Worm (Caenorhabditis elegans) whole organism, L2 larva: ENCODE results near the gene best-2.

ENCODE experiments used
- C34F6.9 ChIP-seq: fragments of 150-350 bp; optimal IDR thresholded peaks from 2 replicates; lab custom pipeline; 2014; ENCODE audit warnings: missing biosample characterization, missing genetic modification characterization
- F13H6.1 ChIP-seq: sonication (generic microtip); optimal IDR thresholded peaks from 2 replicates; lab custom pipeline; 2016; ENCODE audit warnings: missing genetic modification characterization, missing compliant biosample characterization
- R02D3.7 ChIP-seq: fragments of 150-350 bp; optimal IDR thresholded peaks from 2 replicates; lab custom pipeline; 2014; ENCODE audit warnings: missing biosample characterization, missing genetic modification characterization
- Y55F3AM.14 ChIP-seq: fragments of 200-800 bp; sonication (Bioruptor generic); optimal IDR thresholded peaks from 2 replicates; lab custom pipeline; 2018; ENCODE audit warnings: mild to moderate bottlenecking, missing genetic modification characterization, missing compliant biosample characterization
- ZK546.5 ChIP-seq: sonication (generic microtip); optimal IDR thresholded peaks from 2 replicates; lab custom pipeline; 2017; ENCODE audit warnings: missing biosample characterization, missing genetic modification characterization
- alr-1 ChIP-seq: fragments of 150-350 bp; optimal IDR thresholded peaks from 2 replicates; lab custom pipeline; 2014; ENCODE audit warnings: missing biosample characterization, missing genetic modification characterization
- aly-2 ChIP-seq: fragments of 150-350 bp; optimal IDR thresholded peaks from 2 replicates; lab custom pipeline; 2014; ENCODE audit warnings: missing biosample characterization, missing genetic modification characterization
- ama-1 ChIP-seq: fragments of 150-350 bp; optimal IDR thresholded peaks from 2 replicates; lab custom pipeline; 2018; ENCODE audit warnings: inconsistent platforms
- blmp-1 ChIP-seq: sonication (generic microtip); optimal IDR thresholded peaks from 2 replicates; lab custom pipeline; 2017; ENCODE audit warnings: missing genetic modification characterization, mild to moderate bottlenecking, missing compliant biosample characterization, antibody characterized with exemption, moderate library complexity; ENCODE audit not compliant: insufficient read depth
- ceh-16 ChIP-seq: fragments of 150-350 bp; optimal IDR thresholded peaks from 2 replicates; lab custom pipeline; 2014; ENCODE audit warnings: missing biosample characterization, missing genetic modification characterization
- ceh-82 ChIP-seq: fragments of 150-350 bp; optimal IDR thresholded peaks from 2 replicates; lab custom pipeline; 2014; ENCODE audit warnings: missing biosample characterization, missing genetic modification characterization
- crh-2 ChIP-seq: sonication (generic microtip); optimal IDR thresholded peaks from 2 replicates; lab custom pipeline; 2017; ENCODE audit warnings: missing biosample characterization, missing genetic modification characterization
- dmd-4 ChIP-seq: sonication (generic microtip); optimal IDR thresholded peaks from 2 replicates; lab custom pipeline; 2017; ENCODE audit warnings: missing biosample characterization, missing genetic modification characterization
- egl-27 ChIP-seq: sonication (generic microtip); optimal IDR thresholded peaks from 3 replicates; lab custom pipeline; 2017; ENCODE audit warnings: missing biosample characterization, missing genetic modification reagents, missing genetic modification characterization
- elt-1 ChIP-seq: fragments of 150-350 bp; optimal IDR thresholded peaks from 2 replicates; lab custom pipeline; 2014; ENCODE audit warnings: missing biosample characterization, missing genetic modification characterization
- elt-3 ChIP-seq: sonication (generic microtip); optimal IDR thresholded peaks from 2 replicates; lab custom pipeline; 2017; ENCODE audit warnings: missing biosample characterization, missing genetic modification characterization
- fos-1 ChIP-seq: fragments of 150-350 bp; optimal IDR thresholded peaks from 2 replicates; lab custom pipeline; 2014; ENCODE audit warnings: missing biosample characterization, missing genetic modification characterization
- gmeb-1 ChIP-seq: fragments of 150-350 bp; optimal IDR thresholded peaks from 2 replicates; lab custom pipeline; 2014; ENCODE audit warnings: missing biosample characterization, missing genetic modification characterization
- lin-11 ChIP-seq: fragments of 150-350 bp; sonication (generic microtip); optimal IDR thresholded peaks from 2 replicates; lab custom pipeline; 2014; ENCODE audit warnings: missing biosample characterization, missing genetic modification characterization, inconsistent platforms, mixed read lengths
- lin-13 ChIP-seq: fragments of 150-350 bp; optimal IDR thresholded peaks from 2 replicates; lab custom pipeline; 2014; ENCODE audit warnings: missing biosample characterization, missing genetic modification reagents, missing genetic modification characterization
- lin-39 ChIP-seq: fragments of 150-350 bp; optimal IDR thresholded peaks from 2 replicates; lab custom pipeline; 2014; ENCODE audit warnings: missing biosample characterization, missing genetic modification reagents, missing genetic modification characterization
- lsy-2 ChIP-seq, 2 experiments: fragments of 150-350 bp in 1 of 2; sonication (generic microtip) in 1 of 2; optimal IDR thresholded peaks; 2 replicates each; lab custom pipeline; 2014 to 2017; ENCODE audit warnings: missing biosample characterization in 2 of 2, missing genetic modification characterization in 2 of 2
- mab-5 ChIP-seq: fragments of 150-350 bp; optimal IDR thresholded peaks from 2 replicates; lab custom pipeline; 2014; ENCODE audit warnings: missing biosample characterization, missing genetic modification characterization
- mbf-1 ChIP-seq: sonication (generic microtip); optimal IDR thresholded peaks from 2 replicates; lab custom pipeline; 2017; ENCODE audit warnings: missing biosample characterization, missing genetic modification characterization
- mdl-1 ChIP-seq, 2 experiments: fragments of 150-350 bp in 1 of 2; sonication (generic microtip) in 1 of 2; optimal IDR thresholded peaks; 2 replicates each; lab custom pipeline; 2017; ENCODE audit warnings: missing biosample characterization in 2 of 2, missing genetic modification characterization in 2 of 2
- nhr-10 ChIP-seq: sonication (generic microtip); optimal IDR thresholded peaks from 2 replicates; lab custom pipeline; 2017; ENCODE audit warnings: missing biosample characterization, missing genetic modification characterization
- nhr-11 ChIP-seq: fragments of 150-350 bp; optimal IDR thresholded peaks from 2 replicates; lab custom pipeline; 2014; ENCODE audit warnings: missing biosample characterization, missing genetic modification characterization
- nhr-12 ChIP-seq: fragments of 150-350 bp; optimal IDR thresholded peaks from 2 replicates; lab custom pipeline; 2014; ENCODE audit warnings: missing biosample characterization, missing genetic modification characterization
- nhr-129 ChIP-seq: fragments of 150-350 bp; optimal IDR thresholded peaks from 2 replicates; lab custom pipeline; 2014; ENCODE audit warnings: missing biosample characterization, missing genetic modification characterization
- nhr-21 ChIP-seq: fragments of 150-350 bp; optimal IDR thresholded peaks from 2 replicates; lab custom pipeline; 2014; ENCODE audit warnings: missing biosample characterization, missing genetic modification characterization
- nhr-23 ChIP-seq: fragments of 150-350 bp; optimal IDR thresholded peaks from 2 replicates; lab custom pipeline; 2014; ENCODE audit warnings: missing biosample characterization, missing genetic modification reagents, missing genetic modification characterization
- nhr-237 ChIP-seq: fragments of 150-350 bp; optimal IDR thresholded peaks from 2 replicates; lab custom pipeline; 2014; ENCODE audit warnings: missing biosample characterization, missing genetic modification characterization
- nhr-25 ChIP-seq: fragments of 150-350 bp; sonication (generic microtip); optimal IDR thresholded peaks from 3 replicates; lab custom pipeline; 2014; ENCODE audit warnings: missing biosample characterization, missing genetic modification characterization
- nhr-6 ChIP-seq: fragments of 150-350 bp; optimal IDR thresholded peaks from 2 replicates; lab custom pipeline; 2014; ENCODE audit warnings: missing biosample characterization, missing genetic modification characterization
- nhr-77 ChIP-seq: fragments of 150-350 bp; optimal IDR thresholded peaks from 2 replicates; lab custom pipeline; 2014; ENCODE audit warnings: missing biosample characterization, missing genetic modification characterization
- peb-1 ChIP-seq: fragments of 150-350 bp; optimal IDR thresholded peaks from 2 replicates; lab custom pipeline; 2014; ENCODE audit warnings: missing biosample characterization, missing genetic modification characterization
- sem-4 ChIP-seq: fragments of 150-350 bp; optimal IDR thresholded peaks from 2 replicates; lab custom pipeline; 2014; ENCODE audit warnings: missing biosample characterization, missing genetic modification reagents, missing genetic modification characterization
- skn-1 ChIP-seq: sonication (generic microtip); optimal IDR thresholded peaks from 2 replicates; lab custom pipeline; 2017; ENCODE audit warnings: missing biosample characterization, missing genetic modification characterization
- sma-3 ChIP-seq: sonication (generic microtip); optimal IDR thresholded peaks from 2 replicates; lab custom pipeline; 2016; ENCODE audit warnings: missing genetic modification reagents, missing genetic modification characterization, missing compliant biosample characterization
- sma-9 ChIP-seq, 2 experiments: fragments of 150-350 bp in 1 of 2; sonication (generic microtip) in 1 of 2; optimal IDR thresholded peaks; 2 replicates each; lab custom pipeline; 2014 to 2016; ENCODE audit warnings: missing genetic modification characterization in 2 of 2, mild to moderate bottlenecking in 1 of 2, missing biosample characterization in 1 of 2, missing compliant biosample characterization in 1 of 2, missing genetic modification reagents in 1 of 2, moderate library complexity in 1 of 2
- snpc-4 ChIP-seq: fragments of 150-350 bp; optimal IDR thresholded peaks from 2 replicates; lab custom pipeline; 2014; ENCODE audit warnings: missing biosample characterization, missing genetic modification characterization
- unc-39 ChIP-seq: fragments of 150-350 bp; optimal IDR thresholded peaks from 2 replicates; lab custom pipeline; 2014; ENCODE audit warnings: missing biosample characterization, missing genetic modification characterization
- unc-55 ChIP-seq: fragments of 150-350 bp; sonication (generic microtip); optimal IDR thresholded peaks from 3 replicates; lab custom pipeline; 2014; ENCODE audit warnings: missing biosample characterization, missing genetic modification reagents, missing genetic modification characterization
- unc-62 ChIP-seq: fragments of 150-350 bp; optimal IDR thresholded peaks from 2 replicates; lab custom pipeline; 2014; ENCODE audit warnings: missing biosample characterization, missing genetic modification reagents, missing genetic modification characterization
- zag-1 ChIP-seq: fragments of 150-350 bp; optimal IDR thresholded peaks from 2 replicates; lab custom pipeline; 2014; ENCODE audit warnings: missing biosample characterization, missing genetic modification characterization
- ztf-1 ChIP-seq: fragments of 200-800 bp; sonication (Bioruptor generic); conservative IDR thresholded peaks from 2 replicates; pipeline ENCODE4 v1.3.6; 2022; ENCODE audit warnings: missing genetic modification characterization, missing compliant biosample characterization
- ztf-11 ChIP-seq: sonication (generic microtip); optimal IDR thresholded peaks from 2 replicates; lab custom pipeline; 2017; ENCODE audit warnings: missing biosample characterization, missing genetic modification characterization
- ztf-4 ChIP-seq: fragments of 150-350 bp; optimal IDR thresholded peaks from 2 replicates; lab custom pipeline; 2014; ENCODE audit warnings: missing biosample characterization, missing genetic modification characterization

Gene best-2

DNA sequence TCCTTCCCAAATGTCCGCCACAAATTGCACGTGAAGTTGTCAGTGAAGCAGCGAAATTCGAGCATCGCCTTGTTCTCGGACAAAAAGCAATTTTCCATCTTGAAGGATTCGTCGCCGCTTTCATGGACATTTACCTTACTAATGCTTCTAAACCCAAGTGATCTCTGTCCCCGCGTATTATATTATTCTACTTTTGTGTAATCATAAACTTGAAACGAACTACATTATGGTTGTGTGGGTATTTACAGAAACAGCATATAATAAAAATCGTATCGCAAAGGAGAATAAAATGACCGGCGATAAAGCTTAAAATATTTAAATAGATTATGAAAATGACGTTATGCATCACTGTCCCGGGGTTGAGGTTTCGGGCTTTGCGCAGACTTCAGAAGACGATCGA lies 16.1 kb downstream of the best-2 start:
- TF ChIP-seq dmd-4 (tag; lab: Kevin White, UChicago) (no peak), nhr-129 (peak; percentile 27)
- TF ChIP-seq, all 48 proteins: peak for 1

DNA sequence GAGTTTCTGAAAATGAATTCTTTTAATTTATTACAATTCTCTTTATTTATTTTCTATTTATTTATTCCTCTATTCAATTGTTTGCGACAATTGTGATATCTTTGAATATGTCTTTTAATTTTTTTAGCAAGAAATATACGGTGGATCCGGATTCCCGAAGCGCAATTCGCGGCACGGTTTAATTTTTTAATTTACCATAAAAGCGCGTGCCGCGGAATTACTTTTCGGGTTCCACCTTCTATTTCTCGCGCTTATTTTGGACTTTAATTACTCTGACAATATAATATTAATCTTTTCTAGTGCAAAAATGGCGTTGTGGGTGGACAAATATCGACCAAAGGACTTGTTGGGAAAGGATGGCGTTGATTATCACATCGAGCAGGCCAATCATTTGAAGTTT lies 17.4 kb downstream of the best-2 start, which contains the start of gene rfc-3:
TSS of gene rfc-3 (plus strand) at position 301 of the 400 bp plus-strand sequence.
- TF ChIP-seq mbf-1 (tag; lab: Kevin White, UChicago) (no peak), skn-1 (no peak), ceh-82 (tag; lab: Kevin White, UChicago) (no peak), nhr-10 (tag; lab: Kevin White, UChicago) (no peak), nhr-25 (tag; lab: Kevin White, UChicago) (no peak), sma-9 (GFP tag; optimal IDR thresholded peaks at IDR 0.05; lab: Kevin White, UChicago) (no peak), sma-9 (tag; optimal IDR thresholded peaks at IDR 0.05; lab: Kevin White, UChicago) (no peak), sem-4 (tag; lab: Kevin White, UChicago) (no peak), ztf-4 (tag; lab: Kevin White, UChicago) (no peak), alr-1 (no peak), ZK546.5 (tag; lab: Kevin White, UChicago) (no peak), nhr-21 (tag; lab: Kevin White, UChicago) (no peak), lin-39 (no peak), nhr-6 (no peak), nhr-237 (tag; lab: Kevin White, UChicago) (no peak), aly-2 (tag; lab: Kevin White, UChicago) (no peak), F13H6.1 (tag; lab: Kevin White, UChicago) (no peak)

DNA sequence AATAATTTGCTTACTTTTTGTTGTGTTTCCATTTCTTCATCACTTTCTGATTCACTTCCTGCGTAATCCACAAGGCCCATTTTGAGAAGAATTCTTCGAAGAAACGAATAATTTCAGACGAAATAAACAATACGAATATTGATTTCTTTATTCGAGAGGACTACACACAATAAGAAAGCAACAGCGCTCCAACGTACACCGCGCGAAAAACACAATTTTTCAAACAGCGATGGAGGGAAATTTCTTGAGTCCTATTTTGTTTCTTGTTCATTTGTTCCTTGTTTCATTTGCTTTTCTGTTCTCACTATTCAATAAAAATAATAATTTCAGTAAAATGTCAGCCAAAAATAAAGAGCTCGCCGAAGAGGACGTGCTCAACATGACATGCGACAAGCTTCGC lies 19.2 kb downstream of the best-2 start, which contains the start of the genes prcc-1 and C39E9.12:
TSS of gene prcc-1 (minus strand) at position 119 of the 400 bp plus-strand sequence.
TSS of gene C39E9.12 (plus strand) at position 331 of the 400 bp plus-strand sequence.
- TF ChIP-seq ZK546.5 (tag; lab: Kevin White, UChicago) (no peak), sma-9 (GFP tag; optimal IDR thresholded peaks at IDR 0.05; lab: Kevin White, UChicago) (peak; percentile 54), sma-9 (tag; optimal IDR thresholded peaks at IDR 0.05; lab: Kevin White, UChicago) (no peak), lin-39 (no peak), F13H6.1 (tag; lab: Kevin White, UChicago) (no peak), nhr-12 (tag; lab: Kevin White, UChicago) (no peak), ama-1 (lab: Kevin White, UChicago) (no peak), sma-3 (GFP tag; lab: Kevin White, UChicago) (peak; percentile 47), snpc-4 (tag; lab: Kevin White, UChicago) (peak; percentile 44), ztf-11 (no peak), mbf-1 (tag; lab: Kevin White, UChicago) (no peak), ceh-82 (tag; lab: Kevin White, UChicago) (no peak), nhr-21 (tag; lab: Kevin White, UChicago) (no peak), nhr-23 (no peak), crh-2 (tag; lab: Kevin White, UChicago) (peak; percentile 76), nhr-6 (peak; percentile 23), R02D3.7 (tag; lab: Kevin White, UChicago) (no peak), elt-1 (tag; lab: Kevin White, UChicago) (no peak), sem-4 (tag; lab: Kevin White, UChicago) (no peak), nhr-11 (tag; lab: Kevin White, UChicago) (no peak), lin-11 (tag; lab: Kevin White, UChicago) (no peak), gmeb-1 (tag; lab: Kevin White, UChicago) (peak; percentile 87), lsy-2 (tag; optimal IDR thresholded peaks at IDR 0.05; lab: Kevin White, UChicago) (peak; percentile 31 to 86), blmp-1 (tag; lab: Kevin White, UChicago) (no peak), dmd-4 (tag; lab: Kevin White, UChicago) (no peak), Y55F3AM.14 (GFP tag; lab: Kevin White, UChicago) (no peak), aly-2 (tag; lab: Kevin White, UChicago) (no peak), mab-5 (tag; lab: Kevin White, UChicago) (no peak), elt-3 (no peak), ztf-4 (tag; lab: Kevin White, UChicago) (no peak), ceh-16 (tag; lab: Kevin White, UChicago) (no peak), nhr-10 (tag; lab: Kevin White, UChicago) (no peak), peb-1 (tag; lab: Kevin White, UChicago) (no peak), nhr-25 (tag; lab: Kevin White, UChicago) (no peak), alr-1 (no peak), nhr-77 (tag; lab: Kevin White, UChicago) (no peak), lin-13 (GFP tag; lab: Kevin White, UChicago) (no peak), egl-27 (tag; lab: Kevin White, UChicago) (peak; percentile 6), ztf-1 (no peak), mdl-1 (tag; optimal IDR thresholded peaks at IDR 0.05; lab: Kevin White, UChicago) (no peak), nhr-129 (peak; percentile 96), skn-1 (no peak), fos-1 (tag; lab: Kevin White, UChicago) (peak; percentile 32), nhr-237 (tag; lab: Kevin White, UChicago) (no peak), unc-39 (tag; lab: Kevin White, UChicago) (no peak), zag-1 (tag; lab: Kevin White, UChicago) (no peak), unc-55 (GFP tag; lab: Kevin White, UChicago) (peak; percentile 94), C34F6.9 (tag; lab: Kevin White, UChicago) (peak; percentile 86), unc-62 (GFP tag; lab: Kevin White, UChicago) (no peak)
